Worm (Caenorhabditis elegans): ENCODE measurements around the gene ugt-67.
"Not testable (repeated sequence)": the region's sequence is repeated elsewhere in the genome, so short reads cannot be mapped to it uniquely, and the experiment has no call there.

ugt-67 gene

DNA sequence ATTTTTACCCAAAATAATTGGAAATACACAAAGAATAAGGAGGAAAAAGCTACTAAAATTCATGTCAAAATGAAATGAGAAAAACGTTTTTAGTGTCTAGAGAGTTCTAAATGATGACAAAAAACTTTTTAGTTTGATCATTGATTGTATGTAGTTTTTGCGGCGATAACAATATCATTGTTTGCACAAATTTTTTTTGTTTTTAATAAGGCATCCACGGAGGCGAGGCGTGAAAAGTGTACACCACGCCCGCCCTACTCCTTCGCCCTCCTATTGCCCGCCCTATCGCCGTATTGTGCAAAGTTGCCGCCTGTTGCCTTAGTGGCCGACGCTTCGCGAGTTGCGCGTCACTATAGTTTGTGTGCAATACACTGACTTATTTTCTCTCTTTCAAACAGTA, 1.2 kb upstream of the ugt-67 start, which contains the start of gene ugt-10:
Gene ugt-10 (minus strand): TSS at position 101 of the 400 bp plus-strand sequence.
- TF ChIP-seq unc-62 (GFP tag; optimal IDR thresholded peaks at IDR 0.05 in 1 of 2): peak in 1 of 2 experiments; percentile 75
- not testable (repeated sequence) for TF ChIP-seq unc-62 (tag; optimal IDR thresholded peaks at IDR 0.05)

DNA sequence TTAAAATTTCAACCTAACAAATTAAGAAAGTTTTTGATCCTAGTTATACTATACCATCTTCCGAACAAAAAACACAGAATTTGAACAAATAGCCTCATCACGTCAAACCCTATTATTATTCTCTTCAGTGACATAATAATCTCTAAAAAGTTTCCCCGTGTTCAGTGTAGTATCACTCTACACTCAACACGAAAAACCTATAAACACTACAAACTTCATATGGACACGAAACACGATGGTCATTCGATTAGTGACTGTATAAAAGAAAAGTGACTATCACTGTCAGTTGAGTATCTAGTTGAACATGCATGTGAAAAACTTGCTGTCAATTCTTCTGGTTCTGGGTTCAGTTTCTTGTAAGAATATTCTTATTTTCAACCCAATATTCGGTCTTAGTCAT, 2.5 kb downstream of the ugt-67 start, which contains the start of gene ugt-8:
Gene ugt-8 (plus strand): TSS at position 235 of the 400 bp plus-strand sequence.
- TF ChIP-seq mdl-1 (tag; optimal IDR thresholded peaks at IDR 0.05) (peak in 1 of 2 experiments; percentile 0), nhr-28 (tag; optimal IDR thresholded peaks at IDR 0.05) (peak; percentile 100), tra-1 (GFP tag; IDR thresholded peaks at IDR 0.05) (no peak)

DNA sequence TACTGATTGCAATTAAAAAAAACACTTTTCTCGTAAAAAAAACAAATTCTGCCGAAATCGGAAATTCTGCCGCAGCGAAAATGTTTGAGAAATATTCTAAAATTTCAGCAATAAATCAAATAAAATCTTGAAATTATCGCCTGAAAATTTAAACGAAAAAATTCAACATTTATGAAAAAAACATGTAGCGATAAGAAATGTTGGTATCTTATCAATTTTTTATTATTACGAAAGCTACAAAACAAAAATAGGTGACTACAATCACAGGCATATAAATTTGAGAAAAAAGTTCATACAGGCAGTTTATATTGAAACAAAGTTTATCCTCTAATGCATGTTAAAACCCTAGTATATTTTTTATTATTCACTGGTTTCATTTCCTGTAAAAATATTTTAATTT, 4.8 kb downstream of the ugt-67 start, which contains the start of gene ugt-14:
Gene ugt-14 (plus strand): TSS at position 301 of the 400 bp plus-strand sequence.
- TF ChIP-seq nhr-28 (tag; optimal IDR thresholded peaks at IDR 0.05) (peak; percentile 88), tag-97 (GFP tag; IDR thresholded peaks at IDR 0.05) (no peak)

DNA sequence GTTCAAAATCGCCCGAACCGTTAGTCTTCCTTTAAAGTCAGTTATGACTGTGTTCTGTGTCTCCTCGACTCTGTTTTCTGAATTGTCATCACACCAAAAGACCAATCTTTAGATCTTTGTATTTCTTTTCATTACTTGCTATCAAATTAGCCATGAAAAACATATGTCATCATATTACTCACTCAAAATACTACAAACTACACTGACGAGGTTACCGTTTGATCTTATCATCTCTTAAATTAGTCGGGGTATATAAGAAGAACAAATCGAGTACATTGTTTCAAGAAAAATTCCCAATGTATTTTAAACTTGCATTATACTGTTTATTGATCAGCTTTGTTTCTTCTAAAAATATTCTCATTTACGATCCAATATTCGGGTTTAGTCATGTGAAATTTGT, 7.4 kb downstream of the ugt-67 start, which contains the start of gene ugt-13:
Gene ugt-13 (plus strand): TSS at position 294 of the 400 bp plus-strand sequence.
- TF ChIP-seq dmd-6 (GFP tag; IDR thresholded peaks at IDR 0.05) (no peak), T20F7.1 (GFP tag; optimal IDR thresholded peaks at IDR 0.05) (no peak), vab-7 (GFP tag; IDR thresholded peaks at IDR 0.05) (no peak), lir-3 (tag; optimal IDR thresholded peaks at IDR 0.05) (no peak), nhr-48 (tag; optimal IDR thresholded peaks at IDR 0.05) (peak; percentile 39), nhr-25 (tag; optimal IDR thresholded peaks at IDR 0.05; ENCODE audit: borderline replicate concordance, insufficient read depth) (no peak), nhr-41 (GFP tag; IDR thresholded peaks at IDR 0.05) (no peak), snpc-4 (tag; optimal IDR thresholded peaks at IDR 0.05) (no peak), mes-2 (tag; optimal IDR thresholded peaks at IDR 0.05; ENCODE audit: poor library complexity, severe bottlenecking) (no peak), snpc-1.2 (GFP tag; IDR thresholded peaks at IDR 0.05) (no peak), hlh-11 (tag; optimal IDR thresholded peaks at IDR 0.05) (no peak), skn-1 (tag; optimal IDR thresholded peaks at IDR 0.05) (no peak), dpl-1 (GFP tag; optimal IDR thresholded peaks at IDR 0.05) (no peak), ceh-28 (tag; optimal IDR thresholded peaks at IDR 0.05) (no peak), duxl-1 (tag; optimal IDR thresholded peaks at IDR 0.05; ENCODE audit: poor library complexity) (no peak), zip-11 (GFP tag; IDR thresholded peaks at IDR 0.05) (no peak), mdl-1 (tag; optimal IDR thresholded peaks at IDR 0.05) (no peak), lin-15B (tag; optimal IDR thresholded peaks at IDR 0.05) (no peak), Y48G9A.11 (GFP tag; IDR thresholded peaks at IDR 0.05) (no peak), lsy-2 (tag; optimal IDR thresholded peaks at IDR 0.05) (peak in 1 of 2 experiments; percentile 28), cey-2 (tag; optimal IDR thresholded peaks at IDR 0.05; ENCODE audit: borderline replicate concordance, insufficient read depth) (peak; percentile 47), attf-4 (tag; optimal IDR thresholded peaks at IDR 0.05) (no peak), ceh-62 (tag; optimal IDR thresholded peaks at IDR 0.05) (no peak), F37D6.2 (tag; optimal IDR thresholded peaks at IDR 0.05) (no peak), ztf-7 (tag; optimal IDR thresholded peaks at IDR 0.05) (peak; percentile 97), ceh-32 (tag; optimal IDR thresholded peaks at IDR 0.05; ENCODE audit: poor library complexity) (no peak), lin-29 (GFP tag; IDR thresholded peaks at IDR 0.05) (no peak), mep-1 (tag; optimal IDR thresholded peaks at IDR 0.05) (peak; percentile 61), jun-1 (tag; optimal IDR thresholded peaks at IDR 0.05) (no peak), F26F4.8 (GFP tag; conservative IDR thresholded peaks at IDR 0.05) (no peak), php-3 (GFP tag; IDR thresholded peaks at IDR 0.05) (no peak), hlh-30 (tag; optimal IDR thresholded peaks at IDR 0.05; ENCODE audit: insufficient read depth) (peak; percentile 9), spr-3 (GFP tag; optimal IDR thresholded peaks at IDR 0.05) (no peak), lin-39 (tag; optimal IDR thresholded peaks at IDR 0.05) (no peak), daf-8 (GFP tag; IDR thresholded peaks at IDR 0.05) (no peak), dmd-9 (GFP tag; IDR thresholded peaks at IDR 0.05) (no peak), Y105C5A.15 (GFP tag; IDR thresholded peaks at IDR 0.05) (no peak), aha-1 (tag) (peak; percentile 73), D1046.2 (GFP tag; IDR thresholded peaks at IDR 0.05) (no peak), nhr-28 (tag; optimal IDR thresholded peaks at IDR 0.05) (peak; percentile 94), nhr-102 (tag; optimal IDR thresholded peaks at IDR 0.05) (peak; percentile 33)
